Worm (Caenorhabditis elegans): ENCODE results near the gene xbx-3.

DNA sequence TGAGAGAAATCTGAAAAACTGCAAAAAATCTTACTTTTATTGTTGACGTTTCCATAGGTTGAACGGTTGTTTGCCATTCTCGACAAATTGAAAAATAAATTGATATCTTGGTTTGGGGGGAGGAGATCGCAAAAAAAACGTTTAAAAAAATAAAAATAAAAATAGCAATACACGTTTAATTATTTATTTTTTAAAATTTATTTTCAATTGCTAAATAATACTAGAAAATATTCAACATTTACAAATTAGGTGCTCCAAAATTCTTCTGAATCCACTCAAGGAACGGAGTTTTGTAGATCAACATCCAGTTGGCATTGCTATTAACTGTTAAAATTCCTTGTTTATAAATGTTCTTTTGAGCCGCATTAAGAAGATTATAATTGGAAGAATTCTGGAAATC, 4.3 kb downstream of the xbx-3 start, which contains the start of gene T16G12.7:
- TF ChIP-seq nhr-84 (tag; optimal IDR thresholded peaks at IDR 0.05) (no peak), C34B4.2 (tag; optimal IDR thresholded peaks at IDR 0.05) (no peak), nhr-71 (tag; optimal IDR thresholded peaks at IDR 0.05) (no peak), nhr-76 (tag; optimal IDR thresholded peaks at IDR 0.05) (no peak), ama-1 (optimal IDR thresholded peaks at IDR 0.05) (no peak), pqm-1 (tag; optimal IDR thresholded peaks at IDR 0.05) (no peak), fos-1 (tag; optimal IDR thresholded peaks at IDR 0.05) (no peak), efl-1 (optimal IDR thresholded peaks at IDR 0.05) (no peak), efl-1 (GFP tag; optimal IDR thresholded peaks at IDR 0.05 in 1 of 2) (no peak), nhr-77 (tag; optimal IDR thresholded peaks at IDR 0.05) (no peak), unc-62 (GFP tag; optimal IDR thresholded peaks at IDR 0.05) (no peak), lir-3 (tag; optimal IDR thresholded peaks at IDR 0.05; ENCODE audit: poor library complexity) (no peak), mab-9 (GFP tag; IDR thresholded peaks at IDR 0.05) (no peak), unc-30 (tag; optimal IDR thresholded peaks at IDR 0.05) (no peak), jun-1 (tag; optimal IDR thresholded peaks at IDR 0.05) (no peak)
